Fruit fly (Drosophila melanogaster) whole organism, embryonic: ENCODE results near the gene RpS20.
A peak's percentile ranks its signal among the peaks of the same experiment; 100 is the strongest.

Source experiments
- ATbp ChIP-seq: fragments of 200-800 bp; sonication (Bioruptor generic); optimal IDR thresholded peaks from 2 replicates; lab custom pipeline; 2017; ENCODE audit warnings: missing biosample characterization, mild to moderate bottlenecking, missing genetic modification characterization, missing genetic modification reagents
- Atf3 ChIP-seq: fragments of 200-800 bp; sonication (Bioruptor generic); optimal IDR thresholded peaks from 3 replicates; lab custom pipeline; 2016; ENCODE audit warnings: missing biosample characterization, missing genetic modification characterization
- BtbVII ChIP-seq: fragments of 200-800 bp; sonication (Bioruptor generic); optimal IDR thresholded peaks from 3 replicates; lab custom pipeline; 2017; ENCODE audit warnings: missing biosample characterization, mild to moderate bottlenecking, missing genetic modification characterization
- CG10431 ChIP-seq: fragments of 200-800 bp; sonication (Bioruptor generic); optimal IDR thresholded peaks from 3 replicates; lab custom pipeline; 2018; ENCODE audit warnings: missing biosample characterization, mild to moderate bottlenecking, missing genetic modification characterization
- CG10543 ChIP-seq: fragments of 200-800 bp; sonication (Bioruptor generic); optimal IDR thresholded peaks from 3 replicates; lab custom pipeline; 2017; ENCODE audit warnings: missing biosample characterization, mild to moderate bottlenecking, missing genetic modification characterization, moderate library complexity
- CG11560 ChIP-seq: fragments of 200-800 bp; sonication (Bioruptor generic); IDR thresholded peaks from 3 replicates; pipeline ENCODE4 v1.3.6; 2022; ENCODE audit warnings: missing biosample characterization, missing genetic modification characterization
- CG12071 ChIP-seq: fragments of 200-800 bp; sonication (Bioruptor generic); optimal IDR thresholded peaks from 3 replicates; lab custom pipeline; 2018; ENCODE audit warnings: missing biosample characterization, mild to moderate bottlenecking, missing genetic modification characterization
- CG12236 ChIP-seq: fragments of 200-800 bp; sonication (Bioruptor generic); optimal IDR thresholded peaks from 2 replicates; lab custom pipeline; 2016; ENCODE audit warnings: missing biosample characterization, missing genetic modification characterization
- CG12659 ChIP-seq: fragments of 200-800 bp; sonication (Bioruptor generic); optimal IDR thresholded peaks from 3 replicates; lab custom pipeline; 2017; ENCODE audit warnings: mild to moderate bottlenecking, missing biosample characterization, missing genetic modification reagents, missing genetic modification characterization
- CG13894 ChIP-seq: fragments of 200-800 bp; sonication (Bioruptor generic); optimal IDR thresholded peaks from 3 replicates; lab custom pipeline; 2018; ENCODE audit warnings: missing biosample characterization, mild to moderate bottlenecking, missing genetic modification characterization, moderate library complexity
- CG17186 ChIP-seq: fragments of 200-800 bp; sonication (Bioruptor generic); optimal IDR thresholded peaks from 3 replicates; lab custom pipeline; 2017; ENCODE audit warnings: missing biosample characterization, missing genetic modification reagents, missing genetic modification characterization
- CG17568 ChIP-seq: fragments of 200-800 bp; sonication (Bioruptor generic); optimal IDR thresholded peaks from 2 replicates; lab custom pipeline; 2018; ENCODE audit warnings: missing biosample characterization, mild to moderate bottlenecking, missing genetic modification characterization, moderate library complexity
- CG1832 ChIP-seq: fragments of 200-800 bp; sonication (Bioruptor generic); optimal IDR thresholded peaks from 2 replicates; lab custom pipeline; 2017; ENCODE audit warnings: missing biosample characterization, mild to moderate bottlenecking, missing genetic modification characterization, inconsistent platforms
- CG2120 ChIP-seq: fragments of 200-800 bp; sonication (Bioruptor generic); optimal IDR thresholded peaks from 3 replicates; lab custom pipeline; 2016; ENCODE audit warnings: missing biosample characterization, missing genetic modification characterization
- CG2202 ChIP-seq: fragments of 200-800 bp; sonication (Bioruptor generic); optimal IDR thresholded peaks from 2 replicates; lab custom pipeline; 2018; ENCODE audit warnings: missing biosample characterization, mild to moderate bottlenecking, missing genetic modification characterization
- CG2678 ChIP-seq: fragments of 200-800 bp; sonication (Bioruptor generic); optimal IDR thresholded peaks from 3 replicates; lab custom pipeline; 2019; ENCODE audit warnings: missing biosample characterization, mild to moderate bottlenecking, missing genetic modification characterization, moderate library complexity
- CG42726 ChIP-seq: fragments of 200-800 bp; sonication (Bioruptor generic); IDR thresholded peaks from 2 replicates; pipeline ENCODE4 v1.3.6; 2022; ENCODE audit warnings: missing biosample characterization, missing genetic modification characterization; ENCODE audit not compliant: partially characterized antibody
- CG4820 ChIP-seq: fragments of 200-800 bp; sonication (Bioruptor generic); optimal IDR thresholded peaks from 3 replicates; lab custom pipeline; 2016; ENCODE audit warnings: missing biosample characterization, missing genetic modification characterization
- CG6254 ChIP-seq: fragments of 200-800 bp; sonication (Bioruptor generic); optimal IDR thresholded peaks from 3 replicates; lab custom pipeline; 2017; ENCODE audit warnings: mild to moderate bottlenecking, missing biosample characterization, missing genetic modification reagents, missing genetic modification characterization
- CG7357 ChIP-seq: fragments of 200-800 bp; sonication (Bioruptor generic); IDR thresholded peaks from 3 replicates; pipeline ENCODE4 v1.3.6; 2022; ENCODE audit warnings: missing biosample characterization, missing genetic modification characterization
- CG7839 ChIP-seq: fragments of 200-800 bp; sonication (Bioruptor generic); optimal IDR thresholded peaks from 3 replicates; lab custom pipeline; 2018; ENCODE audit warnings: missing biosample characterization, mild to moderate bottlenecking, missing genetic modification characterization, moderate library complexity
- CG7928 ChIP-seq: fragments of 200-800 bp; sonication (Bioruptor generic); optimal IDR thresholded peaks from 2 replicates; lab custom pipeline; 2017; ENCODE audit warnings: missing biosample characterization, mild to moderate bottlenecking, missing genetic modification characterization
- CG8765 ChIP-seq: fragments of 200-800 bp; sonication (Bioruptor generic); IDR thresholded peaks from 2 replicates; pipeline ENCODE4 v1.3.6; 2022; ENCODE audit warnings: missing biosample characterization, missing genetic modification characterization
- CG9932 ChIP-seq: fragments of 200-800 bp; sonication (Bioruptor generic); IDR thresholded peaks from 2 replicates; pipeline ENCODE4 v1.3.6; 2022; ENCODE audit warnings: missing biosample characterization, missing genetic modification characterization
- Camta ChIP-seq: fragments of 200-800 bp; sonication (Bioruptor generic); optimal IDR thresholded peaks from 2 replicates; lab custom pipeline; 2016; ENCODE audit warnings: missing biosample characterization, missing genetic modification characterization
- Chrac-16 ChIP-seq: fragments of 200-800 bp; sonication (Bioruptor generic); optimal IDR thresholded peaks from 3 replicates; lab custom pipeline; 2016; ENCODE audit warnings: missing biosample characterization, missing genetic modification characterization
- CoRest ChIP-seq: fragments of 200-800 bp; sonication (Bioruptor generic); optimal IDR thresholded peaks from 3 replicates; lab custom pipeline; 2018; ENCODE audit warnings: missing biosample characterization, mild to moderate bottlenecking, missing genetic modification characterization, moderate library complexity
- E2f2 ChIP-seq: fragments of 200-800 bp; sonication (Bioruptor generic); IDR thresholded peaks from 2 replicates; pipeline ENCODE4 v1.3.6; 2022; ENCODE audit warnings: missing biosample characterization, missing genetic modification characterization
- Hmr ChIP-seq: fragments of 200-800 bp; sonication (Bioruptor generic); optimal IDR thresholded peaks from 3 replicates; lab custom pipeline; 2017; ENCODE audit warnings: mild to moderate bottlenecking, missing biosample characterization, missing genetic modification reagents, missing genetic modification characterization
- Hr51 ChIP-seq, 2 experiments: fragments of 200-800 bp; sonication (Bioruptor generic); optimal IDR thresholded peaks; 2 replicates in 1 of 2; 3 replicates in 1 of 2; lab custom pipeline; 2016 to 2018; ENCODE audit warnings: missing biosample characterization in 2 of 2, missing genetic modification characterization in 2 of 2, mild to moderate bottlenecking in 1 of 2, moderate library complexity in 1 of 2
- Meics ChIP-seq: fragments of 200-800 bp; sonication (Bioruptor generic); optimal IDR thresholded peaks from 2 replicates; lab custom pipeline; 2017; ENCODE audit warnings: missing biosample characterization, mild to moderate bottlenecking, missing genetic modification characterization
- NC2α ChIP-seq: fragments of 200-800 bp; sonication (Bioruptor generic); optimal IDR thresholded peaks from 2 replicates; lab custom pipeline; 2016; ENCODE audit warnings: missing biosample characterization, missing genetic modification characterization
- Oli ChIP-seq: fragments of 200-800 bp; sonication (Bioruptor generic); optimal IDR thresholded peaks from 2 replicates; lab custom pipeline; 2018; ENCODE audit warnings: missing biosample characterization, mild to moderate bottlenecking, missing genetic modification characterization, moderate library complexity
- Six4 ChIP-seq: fragments of 200-800 bp; sonication (Bioruptor generic); optimal IDR thresholded peaks from 2 replicates; lab custom pipeline; 2016; ENCODE audit warnings: missing biosample characterization, missing genetic modification characterization
- br ChIP-seq: fragments of >200 bp; optimal IDR thresholded peaks from 2 replicates; lab custom pipeline; 2017
- cg ChIP-seq: fragments of 200-800 bp; sonication (Bioruptor generic); optimal IDR thresholded peaks from 3 replicates; lab custom pipeline; 2019; ENCODE audit warnings: missing biosample characterization, mild to moderate bottlenecking, missing genetic modification characterization, moderate library complexity
- corto ChIP-seq: fragments of 200-800 bp; sonication (Bioruptor generic); optimal IDR thresholded peaks from 2 replicates; lab custom pipeline; 2016; ENCODE audit warnings: missing biosample characterization, mild to moderate bottlenecking, missing genetic modification characterization, moderate library complexity
- crc ChIP-seq: fragments of 200-800 bp; sonication (Bioruptor generic); optimal IDR thresholded peaks from 2 replicates; lab custom pipeline; 2016; ENCODE audit warnings: missing biosample characterization, missing genetic modification characterization
- dimm ChIP-seq: fragments of 200-800 bp; sonication (Bioruptor generic); IDR thresholded peaks from 2 replicates; pipeline ENCODE4 v1.3.6; 2022; ENCODE audit warnings: missing biosample characterization, missing genetic modification characterization
- eve ChIP-seq, 2 experiments: fragments of >200 bp; optimal IDR thresholded peaks; 2 replicates each; lab custom pipeline; 2017; ENCODE audit warnings: missing biosample characterization in 2 of 2, missing genetic modification characterization in 2 of 2
- gcm2 ChIP-seq: fragments of 200-800 bp; sonication (Bioruptor generic); optimal IDR thresholded peaks from 2 replicates; lab custom pipeline; 2016; ENCODE audit warnings: missing biosample characterization, missing genetic modification characterization
- her ChIP-seq: fragments of 200-800 bp; sonication (Bioruptor generic); optimal IDR thresholded peaks from 2 replicates; lab custom pipeline; 2016; ENCODE audit warnings: missing biosample characterization, missing genetic modification characterization
- kah ChIP-seq: fragments of 200-800 bp; sonication (Bioruptor generic); optimal IDR thresholded peaks from 2 replicates; lab custom pipeline; 2018; ENCODE audit warnings: missing biosample characterization, mild to moderate bottlenecking, missing genetic modification characterization
- ken ChIP-seq: fragments of 200-800 bp; sonication (Bioruptor generic); IDR thresholded peaks from 3 replicates; pipeline ENCODE4 v1.3.6; 2022; ENCODE audit warnings: missing biosample characterization, missing genetic modification characterization
- lbe ChIP-seq: fragments of 200-800 bp; sonication (Bioruptor generic); optimal IDR thresholded peaks from 2 replicates; lab custom pipeline; 2016; ENCODE audit warnings: missing biosample characterization, mild to moderate bottlenecking, missing genetic modification characterization
- nerfin-2 ChIP-seq: fragments of 200-800 bp; sonication (Bioruptor generic); IDR thresholded peaks from 2 replicates; pipeline ENCODE4 v1.3.6; 2022; ENCODE audit warnings: missing biosample characterization, missing genetic modification characterization; ENCODE audit not compliant: partially characterized antibody
- p53 ChIP-seq: fragments of 200-800 bp; sonication (Bioruptor generic); optimal IDR thresholded peaks from 2 replicates; lab custom pipeline; 2016; ENCODE audit warnings: missing biosample characterization, missing genetic modification characterization
- tll ChIP-seq, 2 experiments: fragments of 200-800 bp in 1 of 2; fragments of >200 bp in 1 of 2; sonication (Bioruptor generic) in 1 of 2; optimal IDR thresholded peaks; 2 replicates each; lab custom pipeline; 2017 to 2019; ENCODE audit warnings: missing biosample characterization in 2 of 2, missing genetic modification characterization in 2 of 2, mild to moderate bottlenecking in 1 of 2, moderate library complexity in 1 of 2
- vvl ChIP-seq: fragments of 200-800 bp; sonication (Bioruptor generic); IDR thresholded peaks from 2 replicates; pipeline ENCODE4 v1.3.6; 2022; ENCODE audit warnings: missing biosample characterization, missing genetic modification characterization
- zen ChIP-seq: fragments of 200-800 bp; sonication (Bioruptor generic); optimal IDR thresholded peaks from 3 replicates; lab custom pipeline; 2018; ENCODE audit warnings: missing biosample characterization, mild to moderate bottlenecking, missing genetic modification characterization, moderate library complexity

Gene RpS20

DNA sequence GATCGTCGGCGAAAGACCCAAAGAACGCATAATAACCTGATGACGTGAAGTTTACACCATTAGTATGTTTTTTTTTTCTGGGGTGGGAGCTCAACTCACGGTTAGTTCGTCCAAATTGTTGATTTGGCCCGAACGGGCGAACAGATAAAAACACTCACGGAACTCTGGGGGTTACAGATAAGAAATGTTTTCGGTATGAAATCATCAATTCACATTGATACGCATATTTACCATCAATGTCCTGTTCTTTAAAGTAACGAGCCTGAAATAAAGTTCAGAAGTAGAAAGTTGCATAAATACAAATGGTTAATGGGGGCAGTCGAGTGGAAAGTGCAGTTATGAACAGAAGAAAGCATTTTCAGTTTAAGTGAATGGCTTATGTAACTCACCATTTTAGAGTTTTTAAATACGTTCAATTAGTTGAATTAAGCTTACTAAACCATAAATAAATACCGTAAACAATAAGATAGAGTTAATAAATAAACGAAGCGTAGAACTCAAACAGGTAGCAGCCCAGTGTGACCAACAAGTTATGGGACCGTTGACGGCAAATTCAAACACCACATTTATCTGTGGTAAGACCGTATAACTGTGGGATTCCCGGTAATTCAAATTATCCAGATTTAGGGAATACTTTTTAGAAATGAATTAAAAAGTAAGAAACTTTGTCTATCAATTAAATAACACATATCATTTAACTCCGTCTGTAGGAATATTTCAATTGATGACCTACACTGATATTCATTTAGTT, 1.9 kb downstream of the RpS20 start, which contains the start of gene CG17272 (continued):
- TF ChIP-seq vvl (GFP tag; lab: Robert Waterston, UW) (no peak), CG6254 (peak; percentile 63), CG10431 (GFP tag; lab: Kevin White, UChicago) (no peak), Chrac-16 (GFP tag; lab: Kevin White, UChicago) (no peak), CG7839 (tag; lab: Kevin White, UChicago) (no peak), Oli (tag; lab: Kevin White, UChicago) (no peak), dimm (GFP tag; lab: Robert Waterston, UW) (no peak), CG17186 (GFP tag; lab: Kevin White, UChicago) (peak; percentile 22), Hr51 (GFP tag; optimal IDR thresholded peaks at IDR 0.05; lab: Kevin White, UChicago) (no peak), CG7357 (GFP tag; lab: Robert Waterston, UW) (no peak), CG17568 (no peak), CG9932 (GFP tag; lab: Robert Waterston, UW) (no peak), ATbp (GFP tag; lab: Kevin White, UChicago) (no peak), lbe (GFP tag; lab: Kevin White, UChicago) (no peak), Atf3 (GFP tag; lab: Kevin White, UChicago) (no peak), CG8765 (no peak), kah (GFP tag; lab: Kevin White, UChicago) (peak; percentile 97), br (lab: Kevin White, UChicago) (no peak), CG12236 (GFP tag; lab: Kevin White, UChicago) (no peak), eve (GFP tag; optimal IDR thresholded peaks at IDR 0.05; lab: Kevin White, UChicago) (no peak), crc (GFP tag; lab: Kevin White, UChicago) (no peak), tll (GFP tag; optimal IDR thresholded peaks at IDR 0.05; lab: Kevin White, UChicago) (no peak), CG13894 (tag; lab: Kevin White, UChicago) (no peak), gcm2 (GFP tag; lab: Kevin White, UChicago) (no peak), CG12071 (GFP tag; lab: Kevin White, UChicago) (no peak), zen (tag; lab: Kevin White, UChicago) (peak; percentile 35), CoRest (peak; percentile 70), NC2α (GFP tag; lab: Kevin White, UChicago) (no peak), Meics (no peak), CG12659 (GFP tag; lab: Kevin White, UChicago) (peak; percentile 14), Camta (no peak), ken (GFP tag; lab: Robert Waterston, UW) (no peak), corto (GFP tag; lab: Kevin White, UChicago) (no peak), p53 (GFP tag; lab: Kevin White, UChicago) (no peak), CG4820 (GFP tag; lab: Kevin White, UChicago) (no peak), cg (GFP tag; lab: Kevin White, UChicago) (no peak), Six4 (GFP tag; lab: Kevin White, UChicago) (no peak), CG2678 (tag; lab: Kevin White, UChicago) (no peak), CG2202 (tag; lab: Kevin White, UChicago) (no peak), BtbVII (GFP tag; lab: Kevin White, UChicago) (no peak), CG10543 (no peak), E2f2 (GFP tag; lab: Robert Waterston, UW) (peak; percentile 71), CG11560 (tag; lab: Robert Waterston, UW) (no peak), CG42726 (GFP tag; lab: Robert Waterston, UW) (no peak), Hmr (no peak), her (GFP tag; lab: Kevin White, UChicago) (no peak), nerfin-2 (GFP tag; lab: Robert Waterston, UW) (no peak), CG1832 (GFP tag; lab: Kevin White, UChicago) (no peak), CG7928 (GFP tag; lab: Kevin White, UChicago) (no peak), CG2120 (GFP tag; lab: Kevin White, UChicago) (no peak)
